Worm (Caenorhabditis elegans) whole organism, L3 larva: Measurements from ENCODE around the gene C07A9.5.

Experiments
- R02D3.7 ChIP-seq: fragments of 150-350 bp; optimal IDR thresholded peaks from 2 replicates; lab custom pipeline; 2014; ENCODE audit warnings: missing biosample characterization, missing genetic modification characterization
- ama-1 ChIP-seq: fragments of 150-350 bp; optimal IDR thresholded peaks from 2 replicates; lab custom pipeline; 2018
- ceh-28 ChIP-seq: fragments of 150-350 bp; optimal IDR thresholded peaks from 2 replicates; lab custom pipeline; 2014; ENCODE audit warnings: missing biosample characterization, missing genetic modification reagents, missing genetic modification characterization
- ceh-9 ChIP-seq: sonication (generic microtip); optimal IDR thresholded peaks from 2 replicates; lab custom pipeline; 2018; ENCODE audit warnings: missing biosample characterization, missing genetic modification characterization
- egl-5 ChIP-seq: fragments of 150-350 bp; optimal IDR thresholded peaks from 2 replicates; lab custom pipeline; 2017; ENCODE audit warnings: missing biosample characterization, missing genetic modification reagents, missing genetic modification characterization, inconsistent platforms
- elt-2 ChIP-seq: sonication (generic microtip); optimal IDR thresholded peaks from 2 replicates; lab custom pipeline; 2016; ENCODE audit warnings: missing genetic modification reagents, mild to moderate bottlenecking, missing genetic modification characterization, missing compliant biosample characterization
- elt-3 ChIP-seq, 3 experiments: fragments of 150-350 bp in 1 of 3; sonication (generic microtip) in 2 of 3; optimal IDR thresholded peaks; 2 replicates in 2 of 3; 4 replicates in 1 of 3; lab custom pipeline; 2014 to 2017; ENCODE audit warnings: missing biosample characterization in 3 of 3, missing genetic modification characterization in 3 of 3
- fkh-10 ChIP-seq: sonication (generic microtip); optimal IDR thresholded peaks from 2 replicates; lab custom pipeline; 2017; ENCODE audit warnings: missing biosample characterization, missing genetic modification reagents, missing genetic modification characterization
- fos-1 ChIP-seq: fragments of 150-350 bp; optimal IDR thresholded peaks from 2 replicates; lab custom pipeline; 2014; ENCODE audit warnings: missing biosample characterization, missing genetic modification characterization
- hmg-11 ChIP-seq: sonication (generic microtip); optimal IDR thresholded peaks from 2 replicates; lab custom pipeline; 2016; ENCODE audit warnings: missing genetic modification characterization, missing compliant biosample characterization
- jun-1 ChIP-seq: fragments of 150-350 bp; optimal IDR thresholded peaks from 2 replicates; lab custom pipeline; 2014; ENCODE audit warnings: missing biosample characterization, missing genetic modification reagents, missing genetic modification characterization
- lin-15B ChIP-seq: fragments of 150-350 bp; optimal IDR thresholded peaks from 2 replicates; lab custom pipeline; 2014; ENCODE audit warnings: missing biosample characterization, missing genetic modification characterization
- lin-39 ChIP-seq: fragments of 150-350 bp; optimal IDR thresholded peaks from 2 replicates; lab custom pipeline; 2018; ENCODE audit warnings: missing biosample characterization, missing genetic modification reagents, missing genetic modification characterization
- lsy-12 ChIP-seq: sonication (generic microtip); optimal IDR thresholded peaks from 2 replicates; lab custom pipeline; 2016; ENCODE audit warnings: mild to moderate bottlenecking, missing genetic modification characterization, missing compliant biosample characterization
- mdl-1 ChIP-seq: fragments of 150-350 bp; optimal IDR thresholded peaks from 2 replicates; lab custom pipeline; 2014; ENCODE audit warnings: missing biosample characterization, missing genetic modification characterization
- mml-1 ChIP-seq: fragments of 150-350 bp; sonication (generic microtip); optimal IDR thresholded peaks from 3 replicates; lab custom pipeline; 2014; ENCODE audit warnings: missing biosample characterization, missing genetic modification characterization
- nfya-1 ChIP-seq: sonication (generic microtip); optimal IDR thresholded peaks from 2 replicates; lab custom pipeline; 2017; ENCODE audit warnings: missing genetic modification characterization, mild to moderate bottlenecking, missing compliant biosample characterization, antibody characterized with exemption, moderate library complexity; ENCODE audit not compliant: insufficient read depth
- nhr-11 ChIP-seq: fragments of 150-350 bp; optimal IDR thresholded peaks from 2 replicates; lab custom pipeline; 2014; ENCODE audit warnings: missing biosample characterization, missing genetic modification characterization
- nhr-12 ChIP-seq: fragments of 150-350 bp; optimal IDR thresholded peaks from 2 replicates; lab custom pipeline; 2014; ENCODE audit warnings: missing biosample characterization, missing genetic modification characterization
- nhr-23 ChIP-seq: fragments of 150-350 bp; optimal IDR thresholded peaks from 2 replicates; lab custom pipeline; 2014; ENCODE audit warnings: missing biosample characterization, missing genetic modification reagents, missing genetic modification characterization
- nhr-237 ChIP-seq: fragments of 150-350 bp; optimal IDR thresholded peaks from 2 replicates; lab custom pipeline; 2014; ENCODE audit warnings: missing biosample characterization, missing genetic modification characterization
- nhr-25 ChIP-seq: sonication (generic microtip); optimal IDR thresholded peaks from 2 replicates; lab custom pipeline; 2017; ENCODE audit warnings: missing biosample characterization, missing genetic modification characterization
- nhr-28 ChIP-seq: fragments of 150-350 bp; optimal IDR thresholded peaks from 2 replicates; lab custom pipeline; 2014; ENCODE audit warnings: missing biosample characterization, missing genetic modification characterization
- nhr-43 ChIP-seq: sonication (generic microtip); optimal IDR thresholded peaks from 2 replicates; lab custom pipeline; 2016; ENCODE audit warnings: mild to moderate bottlenecking, missing genetic modification characterization, missing compliant biosample characterization; ENCODE audit not compliant: poor library complexity, severe bottlenecking
- nhr-76 ChIP-seq: fragments of 150-350 bp; sonication (generic microtip); optimal IDR thresholded peaks from 5 replicates; lab custom pipeline; 2014; ENCODE audit warnings: missing biosample characterization, missing genetic modification characterization
- nhr-77 ChIP-seq: fragments of 150-350 bp; optimal IDR thresholded peaks from 2 replicates; lab custom pipeline; 2014; ENCODE audit warnings: missing biosample characterization, missing genetic modification characterization
- pha-4 ChIP-seq: fragments of 150-350 bp; optimal IDR thresholded peaks from 2 replicates; lab custom pipeline; 2014; ENCODE audit warnings: missing biosample characterization, missing genetic modification reagents, missing genetic modification characterization
- pqm-1 ChIP-seq: fragments of 150-350 bp; optimal IDR thresholded peaks from 2 replicates; lab custom pipeline; 2017; ENCODE audit warnings: missing biosample characterization, missing genetic modification characterization, inconsistent platforms
- sea-2 ChIP-seq: fragments of 150-350 bp; sonication (generic microtip); optimal IDR thresholded peaks from 4 replicates; lab custom pipeline; 2014; ENCODE audit warnings: missing biosample characterization, missing genetic modification reagents, missing genetic modification characterization
- snpc-4 ChIP-seq: fragments of 150-350 bp; optimal IDR thresholded peaks from 2 replicates; lab custom pipeline; 2014; ENCODE audit warnings: missing biosample characterization, missing genetic modification characterization
- tbx-2 ChIP-seq: sonication (generic microtip); optimal IDR thresholded peaks from 2 replicates; lab custom pipeline; 2016; ENCODE audit warnings: mild to moderate bottlenecking, missing genetic modification characterization, missing compliant biosample characterization
- unc-62 ChIP-seq: fragments of 150-350 bp; sonication (generic microtip); optimal IDR thresholded peaks from 4 replicates; lab custom pipeline; 2014; ENCODE audit warnings: missing biosample characterization, missing genetic modification reagents, missing genetic modification characterization
- ztf-4 ChIP-seq: fragments of 150-350 bp; optimal IDR thresholded peaks from 2 replicates; lab custom pipeline; 2014; ENCODE audit warnings: missing biosample characterization, missing genetic modification characterization

Gene C07A9.5

ce11 chrIII:9696417-9696816 is 13.8 kb upstream of the C07A9.5 start, which contains the start of gene bud-31:
Gene bud-31, minus strand, starts transcription at chrIII:9696517.
- no peak for TF ChIP-seq ceh-9
- no peak for TF ChIP-seq nhr-76 (tag; lab: Kevin White, UChicago)
- no peak for TF ChIP-seq ceh-28 (tag; lab: Kevin White, UChicago)
- TF ChIP-seq sea-2 (GFP tag; lab: Kevin White, UChicago), result no peak
- TF ChIP-seq ama-1 (lab: Kevin White, UChicago), result no peak
- no peak for TF ChIP-seq elt-2

ce11 chrIII:9695379-9695778 is 12.8 kb upstream of the C07A9.5 start:
- TF ChIP-seq pha-4 (tag; lab: Kevin White, UChicago), result peak; percentile 28
- TF ChIP-seq lin-15B (tag; lab: Kevin White, UChicago), result peak; percentile 19
- peak; percentile 16 for TF ChIP-seq hmg-11 (tag; lab: Kevin White, UChicago)
- TF ChIP-seq egl-5 (tag; lab: Kevin White, UChicago), result no peak
- peak; percentile 52 for TF ChIP-seq nfya-1 (tag; lab: Kevin White, UChicago)
- TF ChIP-seq nhr-25 (tag; lab: Kevin White, UChicago), result peak; percentile 6

ce11 chrIII:9694474-9694873 is 11.8 kb upstream of the C07A9.5 start, which contains the start of gene set-3:
Gene set-3, minus strand, starts transcription at chrIII:9694574.
- TF ChIP-seq pha-4 (tag; lab: Kevin White, UChicago) (no peak), nhr-12 (no peak), snpc-4 (no peak), jun-1 (no peak)

ce11 chrIII:9690044-9690443 is 7.4 kb upstream of the C07A9.5 start, which contains the start of gene best-5:
Gene best-5, minus strand, starts transcription at chrIII:9690253.
- TF ChIP-seq nhr-25 (tag; lab: Kevin White, UChicago) (no peak), lin-39 (tag; lab: Kevin White, UChicago) (no peak), nhr-12 (no peak), nhr-28 (tag; lab: Kevin White, UChicago) (no peak), pqm-1 (peak; percentile 43), elt-2 (peak; percentile 42), ztf-4 (tag; lab: Kevin White, UChicago) (no peak)
- TF ChIP-seq, all 47 proteins: peak for 2

ce11 chrIII:9689377-9689776 is 6.7 kb upstream of the C07A9.5 start:
- TF ChIP-seq mdl-1 (tag; lab: Kevin White, UChicago), result no peak
- TF ChIP-seq lsy-12, result no peak
- peak; percentile 34 for TF ChIP-seq pha-4 (tag; lab: Kevin White, UChicago)
- no peak for TF ChIP-seq elt-3 (tag; optimal IDR thresholded peaks at IDR 0.05; lab: Kevin White, UChicago)
- no peak for TF ChIP-seq egl-5 (tag; lab: Kevin White, UChicago)
- peak; percentile 68 for TF ChIP-seq elt-2
- TF ChIP-seq lin-15B (tag; lab: Kevin White, UChicago), result no peak
- peak; percentile 91 for TF ChIP-seq pqm-1
- TF ChIP-seq nhr-76 (tag; lab: Kevin White, UChicago), result no peak
- TF ChIP-seq ztf-4 (tag; lab: Kevin White, UChicago), result no peak
- TF ChIP-seq unc-62 (GFP tag; lab: Kevin White, UChicago), result no peak
- TF ChIP-seq fos-1 (tag; lab: Kevin White, UChicago), result no peak
- no peak for TF ChIP-seq nhr-11 (tag; lab: Kevin White, UChicago)
- no peak for TF ChIP-seq hmg-11 (tag; lab: Kevin White, UChicago)
- no peak for TF ChIP-seq ceh-9
- TF ChIP-seq mml-1 (tag; lab: Kevin White, UChicago), result no peak
- TF ChIP-seq lin-39 (tag; lab: Kevin White, UChicago), result no peak
- no peak for TF ChIP-seq nhr-77
- TF ChIP-seq nhr-23 (tag; lab: Kevin White, UChicago), result no peak
- no peak for TF ChIP-seq ceh-28 (tag; lab: Kevin White, UChicago)
- TF ChIP-seq fkh-10 (GFP tag; lab: Kevin White, UChicago), result no peak
- no peak for TF ChIP-seq ama-1 (lab: Kevin White, UChicago)
- no peak for TF ChIP-seq tbx-2 (tag; lab: Kevin White, UChicago)

- TF ChIP-seq nhr-43 (tag; lab: Kevin White, UChicago) (no peak), snpc-4 (no peak), nhr-237 (tag; lab: Kevin White, UChicago) (no peak), fkh-10 (GFP tag; lab: Kevin White, UChicago) (no peak), pqm-1 (no peak), R02D3.7 (no peak)
- TF ChIP-seq, all 47 proteins: peak for 0
Observed at ce11 chrIII:9685959-9686358, 3.3 kb upstream of the C07A9.5 start, which contains the start of gene C07A9.10. Gene C07A9.10, minus strand, starts transcription at chrIII:9686059.
